Worm (Caenorhabditis elegans) whole organism, L1 larva: ENCODE results near the gene cey-4.

ENCODE experiments used
- C04F5.9 ChIP-seq: sonication (generic microtip); optimal IDR thresholded peaks from 2 replicates; lab custom pipeline; 2016; ENCODE audit warnings: missing genetic modification characterization, missing compliant biosample characterization
- C16A3.4 ChIP-seq: fragments of 150-350 bp; optimal IDR thresholded peaks from 2 replicates; lab custom pipeline; 2014; ENCODE audit warnings: missing biosample characterization, missing genetic modification characterization
- F16B12.6 ChIP-seq: fragments of 150-350 bp; optimal IDR thresholded peaks from 2 replicates; lab custom pipeline; 2014; ENCODE audit warnings: missing biosample characterization, missing genetic modification characterization
- Y116A8C.19 ChIP-seq: sonication (generic microtip); optimal IDR thresholded peaks from 2 replicates; lab custom pipeline; 2016; ENCODE audit warnings: missing compliant biosample characterization, missing genetic modification characterization, borderline replicate concordance
- aha-1 ChIP-seq: fragments of 150-350 bp; optimal IDR thresholded peaks from 2 replicates; lab custom pipeline; 2014; ENCODE audit warnings: missing biosample characterization, missing genetic modification characterization
- alr-1 ChIP-seq: fragments of 200-800 bp; sonication (Bioruptor generic); optimal IDR thresholded peaks from 2 replicates; lab custom pipeline; 2018; ENCODE audit warnings: borderline replicate concordance, mild to moderate bottlenecking, missing genetic modification characterization, missing compliant biosample characterization
- ama-1 ChIP-seq: fragments of 150-350 bp; optimal IDR thresholded peaks from 2 replicates; lab custom pipeline; 2014
- blmp-1 ChIP-seq: fragments of 150-350 bp; optimal IDR thresholded peaks from 2 replicates; lab custom pipeline; 2014; ENCODE audit warnings: missing biosample characterization, missing genetic modification characterization
- ceh-63 ChIP-seq: fragments of 200-800 bp; sonication (Bioruptor generic); optimal IDR thresholded peaks from 2 replicates; lab custom pipeline; 2018; ENCODE audit warnings: mild to moderate bottlenecking, missing genetic modification characterization, missing compliant biosample characterization
- ceh-82 ChIP-seq, 3 experiments: fragments of 150-350 bp in 1 of 3; sonication (generic microtip) in 2 of 3; optimal IDR thresholded peaks; 2 replicates each; lab custom pipeline; 2014 to 2017; ENCODE audit warnings: missing biosample characterization in 3 of 3, missing genetic modification characterization in 3 of 3
- ceh-90 ChIP-seq: sonication (generic microtip); optimal IDR thresholded peaks from 2 replicates; lab custom pipeline; 2016; ENCODE audit warnings: missing genetic modification characterization, missing compliant biosample characterization
- dpl-1 ChIP-seq, 3 experiments: fragments of 150-350 bp in 2 of 3; sonication (generic microtip) in 1 of 3; optimal IDR thresholded peaks; 2 replicates each; lab custom pipeline; 2014 to 2017; ENCODE audit warnings: missing biosample characterization in 3 of 3, missing genetic modification characterization in 3 of 3, missing genetic modification reagents in 3 of 3
- dsc-1 ChIP-seq: sonication (generic microtip); optimal IDR thresholded peaks from 2 replicates; lab custom pipeline; 2016; ENCODE audit warnings: mild to moderate bottlenecking, missing genetic modification characterization, missing compliant biosample characterization
- efl-1 ChIP-seq, 4 experiments: fragments of 150-350 bp; optimal IDR thresholded peaks in 3 of 4; peaks in 1 of 4; 1 replicate in 1 of 4; 2 replicates in 3 of 4; lab custom pipeline; 2014; ENCODE audit warnings: missing biosample characterization in 2 of 4, missing genetic modification characterization in 2 of 4, missing genetic modification reagents in 2 of 4
- egl-13 ChIP-seq: sonication (generic microtip); optimal IDR thresholded peaks from 2 replicates; lab custom pipeline; 2016; ENCODE audit warnings: missing genotype, missing genetic modification reagents, missing genetic modification characterization, missing compliant biosample characterization
- fkh-10 ChIP-seq: sonication (generic microtip); optimal IDR thresholded peaks from 2 replicates; lab custom pipeline; 2017; ENCODE audit warnings: missing biosample characterization, missing genetic modification reagents, missing genetic modification characterization
- fkh-4 ChIP-seq: sonication (generic microtip); optimal IDR thresholded peaks from 2 replicates; lab custom pipeline; 2016; ENCODE audit warnings: missing compliant biosample characterization, missing genetic modification characterization, borderline replicate concordance
- grh-1 ChIP-seq: fragments of 200-800 bp; sonication (Bioruptor generic); IDR thresholded peaks from 2 replicates; pipeline ENCODE4 v1.3.6; 2022; ENCODE audit warnings: missing genetic modification reagents, missing genetic modification characterization, missing compliant biosample characterization
- isw-1 ChIP-seq: fragments of 200-800 bp; sonication (Bioruptor generic); IDR thresholded peaks from 2 replicates; pipeline ENCODE4 v1.3.6; 2022; ENCODE audit warnings: missing genetic modification characterization, missing compliant biosample characterization
- lin-13 ChIP-seq: fragments of 150-350 bp; optimal IDR thresholded peaks from 2 replicates; lab custom pipeline; 2014; ENCODE audit warnings: missing biosample characterization, missing genetic modification reagents, missing genetic modification characterization
- lin-15B ChIP-seq: fragments of 150-350 bp; sonication (generic microtip); optimal IDR thresholded peaks from 3 replicates; lab custom pipeline; 2014; ENCODE audit warnings: missing biosample characterization, missing genetic modification characterization
- lin-35 ChIP-seq, 2 experiments: fragments of 150-350 bp; optimal IDR thresholded peaks; 2 replicates each; lab custom pipeline; 2014; ENCODE audit warnings: missing biosample characterization in 2 of 2, missing genetic modification characterization in 2 of 2, missing genetic modification reagents in 2 of 2
- lsy-2 ChIP-seq, 2 experiments: fragments of 150-350 bp; optimal IDR thresholded peaks; 2 replicates each; lab custom pipeline; 2014; ENCODE audit warnings: missing biosample characterization in 2 of 2, missing genetic modification characterization in 2 of 2
- mab-9 ChIP-seq: fragments of 200-800 bp; sonication (Bioruptor generic); IDR thresholded peaks from 2 replicates; pipeline ENCODE4 v1.3.6; 2022; ENCODE audit warnings: missing genetic modification reagents, missing genetic modification characterization, missing compliant biosample characterization
- mef-2 ChIP-seq: fragments of 150-350 bp; optimal IDR thresholded peaks from 2 replicates; lab custom pipeline; 2014; ENCODE audit warnings: missing biosample characterization, missing genetic modification characterization
- nhr-237 ChIP-seq: fragments of 150-350 bp; optimal IDR thresholded peaks from 2 replicates; lab custom pipeline; 2014; ENCODE audit warnings: missing biosample characterization, missing genetic modification characterization
- nhr-84 ChIP-seq: sonication (generic microtip); optimal IDR thresholded peaks from 2 replicates; lab custom pipeline; 2017; ENCODE audit warnings: missing biosample characterization, missing genetic modification characterization
- nhr-85 ChIP-seq: sonication (generic microtip); peaks from one replicate; lab custom pipeline; 2016; ENCODE audit warnings: missing genetic modification characterization, inconsistent platforms, missing compliant biosample characterization
- pax-3 ChIP-seq: fragments of 200-800 bp; sonication (Bioruptor generic); optimal IDR thresholded peaks from 2 replicates; lab custom pipeline; 2018; ENCODE audit warnings: mild to moderate bottlenecking, missing genetic modification characterization, moderate library complexity, missing compliant biosample characterization
- rnt-1 ChIP-seq: sonication (generic microtip); optimal IDR thresholded peaks from 2 replicates; lab custom pipeline; 2016; ENCODE audit warnings: mild to moderate bottlenecking, missing genetic modification characterization, moderate library complexity, missing compliant biosample characterization
- snpc-4 ChIP-seq: fragments of 150-350 bp; optimal IDR thresholded peaks from 2 replicates; lab custom pipeline; 2014; ENCODE audit warnings: missing biosample characterization, missing genetic modification characterization
- snu-23 ChIP-seq: sonication (generic microtip); optimal IDR thresholded peaks from 2 replicates; lab custom pipeline; 2016; ENCODE audit warnings: missing genetic modification characterization, missing compliant biosample characterization
- sptf-1 ChIP-seq: fragments of 150-350 bp; optimal IDR thresholded peaks from 2 replicates; lab custom pipeline; 2014; ENCODE audit warnings: missing biosample characterization, missing genetic modification characterization
- tbx-2 ChIP-seq: sonication (generic microtip); optimal IDR thresholded peaks from 2 replicates; lab custom pipeline; 2016; ENCODE audit warnings: missing genetic modification characterization, missing compliant biosample characterization
- unc-130 ChIP-seq: fragments of 150-350 bp; optimal IDR thresholded peaks from 2 replicates; lab custom pipeline; 2017; ENCODE audit warnings: missing biosample characterization, missing genetic modification characterization, inconsistent platforms
- xbp-1 ChIP-seq: sonication (generic microtip); optimal IDR thresholded peaks from 2 replicates; lab custom pipeline; 2016; ENCODE audit warnings: missing genetic modification characterization, missing compliant biosample characterization
- zag-1 ChIP-seq: fragments of 150-350 bp; optimal IDR thresholded peaks from 2 replicates; lab custom pipeline; 2014; ENCODE audit warnings: missing biosample characterization, missing genetic modification characterization
- zip-4 ChIP-seq: fragments of 200-800 bp; sonication (Bioruptor generic); optimal IDR thresholded peaks from 2 replicates; lab custom pipeline; 2018; ENCODE audit warnings: mild to moderate bottlenecking, missing genetic modification characterization, moderate library complexity, missing compliant biosample characterization
- ztf-11 ChIP-seq, 2 experiments: sonication (generic microtip); optimal IDR thresholded peaks; 2 replicates each; lab custom pipeline; 2016 to 2017; ENCODE audit warnings: missing genetic modification characterization in 2 of 2, missing biosample characterization in 1 of 2, missing compliant biosample characterization in 1 of 2

cey-4 gene

ce11 chrIII:10868653-10869392 is at the start of gene cey-4, which contains the start of gene vps-50:
TSS of gene cey-4 (minus strand) at chrIII:10868703.
TSS of gene vps-50 (plus strand) at chrIII:10869193.
- TF ChIP-seq rnt-1 (tag; lab: Kevin White, UChicago), result peak; percentile 32
- TF ChIP-seq lin-13 (GFP tag; lab: Kevin White, UChicago), result peak; percentile 22
- TF ChIP-seq ama-1, result no peak
- TF ChIP-seq efl-1 (optimal IDR thresholded peaks at IDR 0.05; lab: Kevin White, UChicago), result peak; percentile 51 to 60
- TF ChIP-seq efl-1 (GFP tag; optimal IDR thresholded peaks at IDR 0.05 in 1 of 2; lab: Kevin White, UChicago), result peak; percentile 45 to 95
- TF ChIP-seq egl-13 (tag; lab: Kevin White, UChicago), result no peak
- peak; percentile 18 for TF ChIP-seq dsc-1 (tag; lab: Kevin White, UChicago)
- no peak for TF ChIP-seq alr-1 (tag; lab: Kevin White, UChicago)
- TF ChIP-seq dpl-1 (GFP tag; optimal IDR thresholded peaks at IDR 0.05; lab: Kevin White, UChicago), result peak; percentile 28 to 66 (median 47)
- TF ChIP-seq lin-15B (tag; lab: Kevin White, UChicago), result peak; percentile 8
- TF ChIP-seq ceh-90, result no peak
- TF ChIP-seq C04F5.9 (tag; lab: Kevin White, UChicago), result no peak
- no peak for TF ChIP-seq Y116A8C.19 (tag; lab: Kevin White, UChicago)
- TF ChIP-seq nhr-237 (tag; lab: Kevin White, UChicago), result no peak
- no peak for TF ChIP-seq nhr-84 (tag; lab: Kevin White, UChicago)
- TF ChIP-seq ceh-82 (tag; optimal IDR thresholded peaks at IDR 0.05; lab: Kevin White, UChicago), result peak in 1 of 3 experiments; percentile 29
- TF ChIP-seq ceh-63 (GFP tag; lab: Kevin White, UChicago), result no peak
- peak; percentile 41 to 67 for TF ChIP-seq lsy-2 (tag; optimal IDR thresholded peaks at IDR 0.05; lab: Kevin White, UChicago)
- no peak for TF ChIP-seq zag-1
- TF ChIP-seq aha-1 (tag; lab: Kevin White, UChicago), result no peak
- TF ChIP-seq snpc-4 (tag; lab: Kevin White, UChicago), result peak; percentile 2
- peak; percentile 22 for TF ChIP-seq xbp-1
- TF ChIP-seq nhr-85 (tag; lab: Kevin White, UChicago), result peak; percentile 6
- TF ChIP-seq tbx-2 (tag; lab: Kevin White, UChicago), result no peak
- TF ChIP-seq zip-4 (GFP tag; lab: Kevin White, UChicago), result no peak
- TF ChIP-seq snu-23 (GFP tag; lab: Kevin White, UChicago), result peak; percentile 40
- TF ChIP-seq C16A3.4 (tag; lab: Kevin White, UChicago), result peak; percentile 62
- peak; percentile 18 to 55 for TF ChIP-seq lin-35 (GFP tag; optimal IDR thresholded peaks at IDR 0.05; lab: Kevin White, UChicago)
- TF ChIP-seq F16B12.6 (tag; lab: Kevin White, UChicago), result no peak
- TF ChIP-seq, all 84 proteins: peak for 14

- TF ChIP-seq nhr-84 (tag; lab: Kevin White, UChicago), result no peak
- TF ChIP-seq tbx-2 (tag; lab: Kevin White, UChicago), result no peak
- no peak for TF ChIP-seq isw-1 (GFP tag; lab: Robert Waterston, UW)
- TF ChIP-seq zip-4 (GFP tag; lab: Kevin White, UChicago), result no peak
- TF ChIP-seq grh-1 (GFP tag; lab: Robert Waterston, UW), result no peak
- no peak for TF ChIP-seq fkh-10 (GFP tag; lab: Kevin White, UChicago)
- no peak for TF ChIP-seq mef-2
- no peak for TF ChIP-seq fkh-4 (tag; lab: Kevin White, UChicago)
- TF ChIP-seq unc-130, result no peak
- no peak for TF ChIP-seq dpl-1 (GFP tag; optimal IDR thresholded peaks at IDR 0.05; lab: Kevin White, UChicago)
- no peak for TF ChIP-seq sptf-1
These were observed 46.5 kb upstream of the cey-4 start for ce11 chrIII:10914971-10915370.

ce11 chrIII:10911160-10911559 is 42.7 kb upstream of the cey-4 start, which contains the start of gene cut-6:
TSS of gene cut-6 (plus strand) at chrIII:10911460.
- peak; percentile 57 for TF ChIP-seq blmp-1 (tag; lab: Kevin White, UChicago)
- TF ChIP-seq pax-3 (tag; lab: Kevin White, UChicago), result no peak
- no peak for TF ChIP-seq C16A3.4 (tag; lab: Kevin White, UChicago)
- no peak for TF ChIP-seq mab-9 (GFP tag; lab: Robert Waterston, UW)
- TF ChIP-seq zag-1, result no peak
- no peak for TF ChIP-seq snu-23 (GFP tag; lab: Kevin White, UChicago)
- no peak for TF ChIP-seq ztf-11 (tag; optimal IDR thresholded peaks at IDR 0.05; lab: Kevin White, UChicago)
